Worm (Caenorhabditis elegans): ENCODE results near the gene C24A3.1.

DNA sequence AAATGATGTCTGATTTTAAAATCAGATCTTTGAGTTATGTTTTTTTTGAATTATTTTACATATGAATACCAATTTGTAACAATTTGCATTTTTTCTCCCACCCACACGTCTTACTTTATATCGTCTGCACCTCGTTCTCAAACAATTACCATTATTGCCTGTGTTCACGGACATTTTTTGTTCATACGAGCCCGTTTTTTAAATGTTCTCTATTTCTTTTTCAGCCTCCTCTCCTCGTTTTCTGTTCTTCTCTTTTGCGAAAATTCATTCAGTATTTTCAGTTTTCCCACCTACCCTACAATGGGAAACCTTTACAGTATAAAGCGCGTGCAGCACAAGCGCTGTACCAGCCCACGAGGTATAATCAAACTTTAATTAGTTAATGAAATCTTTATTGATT lies 47.0 kb downstream of the C24A3.1 start, which contains the start of gene prdm-14:
- TF ChIP-seq sea-1 (GFP tag; conservative IDR thresholded peaks at IDR 0.05) (no peak), ama-1 (optimal IDR thresholded peaks at IDR 0.05) (no peak), flt-1 (GFP tag; IDR thresholded peaks at IDR 0.05) (no peak), hmbx-1 (tag; optimal IDR thresholded peaks at IDR 0.05) (no peak), ceh-36 (tag; optimal IDR thresholded peaks at IDR 0.05) (no peak), tbx-37 (GFP tag; conservative IDR thresholded peaks at IDR 0.05) (no peak), pes-1 (GFP tag; IDR thresholded peaks at IDR 0.05) (no peak), aly-1 (tag; optimal IDR thresholded peaks at IDR 0.05) (no peak), hnd-1 (tag; optimal IDR thresholded peaks at IDR 0.05) (no peak), hmg-4 (GFP tag; optimal IDR thresholded peaks at IDR 0.05) (no peak), scrt-1 (GFP tag; IDR thresholded peaks at IDR 0.05) (no peak), ets-7 (tag; optimal IDR thresholded peaks at IDR 0.05) (no peak), B0310.2 (tag; optimal IDR thresholded peaks at IDR 0.05) (no peak), F13C5.2 (tag; optimal IDR thresholded peaks at IDR 0.05) (no peak)
